Fruit fly (Drosophila melanogaster) whole organism, embryonic: ENCODE measurements around the gene CG13679.

Source experiments
- CG6813 ChIP-seq: fragments of 200-800 bp; sonication (Bioruptor generic); optimal IDR thresholded peaks from 2 replicates; lab custom pipeline; 2017; ENCODE audit warnings: missing biosample characterization, missing genetic modification characterization, mild to moderate bottlenecking, moderate library complexity, missing genetic modification reagents
- CG7357 ChIP-seq: fragments of 200-800 bp; sonication (Bioruptor generic); IDR thresholded peaks from 3 replicates; pipeline ENCODE4 v1.3.6; 2022; ENCODE audit warnings: missing biosample characterization, missing genetic modification characterization
- CG7786 ChIP-seq: fragments of 200-800 bp; sonication (Bioruptor generic); optimal IDR thresholded peaks from 2 replicates; lab custom pipeline; 2016; ENCODE audit warnings: missing biosample characterization, missing genetic modification characterization
- CHES-1-like ChIP-seq: fragments of 200-800 bp; sonication (Bioruptor generic); optimal IDR thresholded peaks from 2 replicates; lab custom pipeline; 2016; ENCODE audit warnings: missing biosample characterization, missing genetic modification characterization
- br ChIP-seq: fragments of >200 bp; optimal IDR thresholded peaks from 2 replicates; lab custom pipeline; 2017
- crc ChIP-seq: fragments of 200-800 bp; sonication (Bioruptor generic); optimal IDR thresholded peaks from 2 replicates; lab custom pipeline; 2016; ENCODE audit warnings: missing biosample characterization, missing genetic modification characterization
- gt ChIP-seq: fragments of 200-800 bp; sonication (Bioruptor generic); IDR thresholded peaks from 2 replicates; pipeline ENCODE4 v1.3.6; 2022; ENCODE audit warnings: missing biosample characterization, missing genetic modification characterization
- ken ChIP-seq: fragments of 200-800 bp; sonication (Bioruptor generic); IDR thresholded peaks from 3 replicates; pipeline ENCODE4 v1.3.6; 2022; ENCODE audit warnings: missing biosample characterization, missing genetic modification characterization
- onecut ChIP-seq: fragments of 200-800 bp; sonication (Bioruptor generic); IDR thresholded peaks from 2 replicates; pipeline ENCODE4 v1.3.6; 2022; ENCODE audit warnings: missing biosample characterization, missing genetic modification characterization
- p53 ChIP-seq: fragments of 200-800 bp; sonication (Bioruptor generic); optimal IDR thresholded peaks from 2 replicates; lab custom pipeline; 2016; ENCODE audit warnings: missing biosample characterization, missing genetic modification characterization
- sens ChIP-seq: fragments of 200-800 bp; sonication (Bioruptor generic); peaks from one replicate; lab custom pipeline; 2016; ENCODE audit warnings: missing biosample characterization, missing genetic modification characterization

- TF ChIP-seq gt (GFP tag; lab: Robert Waterston, UW) (no peak), crc (no peak), sens (no peak), CG7357 (GFP tag; lab: Robert Waterston, UW) (no peak), CG6813 (GFP tag; lab: Kevin White, UChicago) (no peak), CG7786 (GFP tag; lab: Kevin White, UChicago) (no peak), ken (GFP tag; lab: Robert Waterston, UW) (no peak), onecut (GFP tag; lab: Robert Waterston, UW) (no peak), p53 (GFP tag; lab: Kevin White, UChicago) (no peak), br (lab: Kevin White, UChicago) (no peak), CHES-1-like (no peak)
Observed at dm6 chr3L:8193016-8193415, 9.6 kb upstream of the CG13679 start, which contains the start of gene CG7387.
